Fruit fly (Drosophila melanogaster): Measurements from ENCODE around the gene CG43102.
A peak's percentile ranks its signal among the peaks of the same experiment; 100 is the strongest.

CG43102 gene

dm6 chr3R:17810951-17811706, 16.8 kb upstream of the CG43102 start, which contains the start of the genes Alg1 and tinc (continued):
- peak; percentile 45 for TF ChIP-seq bcd (GFP tag; optimal IDR thresholded peaks at IDR 0.05)
- peak; percentile 73 for TF ChIP-seq CG15696 (tag; optimal IDR thresholded peaks at IDR 0.05)
- TF ChIP-seq org-1 (GFP tag; optimal IDR thresholded peaks at IDR 0.05) = peak; percentile 6
- TF ChIP-seq gcm (GFP tag; optimal IDR thresholded peaks at IDR 0.05) = peak; percentile 52
- TF ChIP-seq CG6854 (GFP tag; optimal IDR thresholded peaks at IDR 0.05) = peak; percentile 41
- TF ChIP-seq repo (GFP tag; optimal IDR thresholded peaks at IDR 0.05) = no peak
- TF ChIP-seq CG6791 (GFP tag; IDR thresholded peaks at IDR 0.05; ENCODE audit: partially characterized antibody) = 0 out of 3 replicates have a peak, but pooled peaks have one; percentile 8
- no peak for TF ChIP-seq Kr (GFP tag; optimal IDR thresholded peaks at IDR 0.05)
- TF ChIP-seq CkIIα-i1 (GFP tag; IDR thresholded peaks at IDR 0.05) = no peak
- no peak for TF ChIP-seq nerfin-2 (GFP tag; IDR thresholded peaks at IDR 0.05; ENCODE audit: partially characterized antibody)
- peak; percentile 72 for TF ChIP-seq CG42726 (GFP tag; IDR thresholded peaks at IDR 0.05; ENCODE audit: partially characterized antibody)
- TF ChIP-seq YL-1 (GFP tag; optimal IDR thresholded peaks at IDR 0.05) = peak; percentile 76
- no peak for TF ChIP-seq sna (GFP tag; IDR thresholded peaks at IDR 0.05; ENCODE audit: partially characterized antibody)
- TF ChIP-seq NK7.1 (GFP tag; optimal IDR thresholded peaks at IDR 0.05) = no peak
- TF ChIP-seq psq (GFP tag; optimal IDR thresholded peaks at IDR 0.05) = peak; percentile 17
- TF ChIP-seq lab (GFP tag; optimal IDR thresholded peaks at IDR 0.05) = peak; percentile 72
- peak; percentile 34 for TF ChIP-seq CG3838 (GFP tag; optimal IDR thresholded peaks at IDR 0.05)
- peak; percentile 15; the same call in 1 of the 3 replicates for TF ChIP-seq ken (GFP tag; IDR thresholded peaks at IDR 0.05)
- no peak for TF ChIP-seq CG3163 (GFP tag; optimal IDR thresholded peaks at IDR 0.05)
- TF ChIP-seq emc (GFP tag; optimal IDR thresholded peaks at IDR 0.05) = no peak
- TF ChIP-seq CG34224 (GFP tag; IDR thresholded peaks at IDR 0.05; ENCODE audit: partially characterized antibody) = no peak
- TF ChIP-seq CG7839 (tag; optimal IDR thresholded peaks at IDR 0.05) = peak; percentile 77
- peak; percentile 32 for TF ChIP-seq Sin3A (optimal IDR thresholded peaks at IDR 0.05)
- TF ChIP-seq CG17328 (GFP tag; IDR thresholded peaks at IDR 0.05) = no peak
- no peak for TF ChIP-seq pita (GFP tag; optimal IDR thresholded peaks at IDR 0.05)
- no peak for TF ChIP-seq gsb (GFP tag; IDR thresholded peaks at IDR 0.05)
- peak; percentile 10 for TF ChIP-seq Blimp-1 (GFP tag; optimal IDR thresholded peaks at IDR 0.05)
- TF ChIP-seq pan (optimal IDR thresholded peaks at IDR 0.05) = no peak
- TF ChIP-seq pan (GFP tag; optimal IDR thresholded peaks at IDR 0.05 in 1 of 2, IDR thresholded peaks at IDR 0.05 in 1 of 2) = peak in 1 of 2 experiments; percentile 63
- TF ChIP-seq Vsx1 (GFP tag; optimal IDR thresholded peaks at IDR 0.05) = no peak
- peak; percentile 71 for TF ChIP-seq sens (GFP tag)
- peak; percentile 58; the same call in 1 of the 2 replicates for TF ChIP-seq Ptx1 (GFP tag; IDR thresholded peaks at IDR 0.05)
- no peak for TF ChIP-seq CG12744 (GFP tag; optimal IDR thresholded peaks at IDR 0.05)
- TF ChIP-seq Neu2 (GFP tag; optimal IDR thresholded peaks at IDR 0.05; ENCODE audit: borderline replicate concordance) = no peak
- no peak for TF ChIP-seq ewg (GFP tag; optimal IDR thresholded peaks at IDR 0.05)
- no peak for TF ChIP-seq pnt (GFP tag; optimal IDR thresholded peaks at IDR 0.05)
- no peak for TF ChIP-seq jumu (GFP tag; optimal IDR thresholded peaks at IDR 0.05)
- no peak for TF ChIP-seq CG8281 (tag; optimal IDR thresholded peaks at IDR 0.05)
- no peak for TF ChIP-seq CG8944 (GFP tag; optimal IDR thresholded peaks at IDR 0.05)
- TF ChIP-seq pzg (GFP tag; optimal IDR thresholded peaks at IDR 0.05) = peak; percentile 90
- no peak for TF ChIP-seq Hr39 (optimal IDR thresholded peaks at IDR 0.05)
- TF ChIP-seq CG10431 (GFP tag; optimal IDR thresholded peaks at IDR 0.05) = no peak
- no peak for TF ChIP-seq CG2889 (GFP tag; IDR thresholded peaks at IDR 0.05)
- peak; percentile 77 for TF ChIP-seq MESR4 (GFP tag; optimal IDR thresholded peaks at IDR 0.05)
- TF ChIP-seq chinmo (GFP tag; IDR thresholded peaks at IDR 0.05; ENCODE audit: partially characterized antibody) = no peak
- TF ChIP-seq CG11093 (GFP tag; IDR thresholded peaks at IDR 0.05) = no peak
- no peak for TF ChIP-seq CG6654 (GFP tag; optimal IDR thresholded peaks at IDR 0.05)
- no peak for TF ChIP-seq toy (GFP tag; IDR thresholded peaks at IDR 0.05)
- TF ChIP-seq CG1602 (GFP tag; optimal IDR thresholded peaks at IDR 0.05) = peak; percentile 52
- no peak for TF ChIP-seq CG15011 (GFP tag; optimal IDR thresholded peaks at IDR 0.05)

Data from whole organism, embryonic.